Worm (Caenorhabditis elegans) whole organism, dauer: ENCODE results near the gene gst-8.
"Not testable (repeated sequence)": the region's sequence is repeated elsewhere in the genome, so short reads cannot be mapped to it uniquely, and the experiment has no call there.

Experiments
- unc-62 ChIP-seq: sonication (generic microtip); optimal IDR thresholded peaks from 2 replicates; lab custom pipeline; 2017; ENCODE audit warnings: missing biosample characterization, missing genetic modification reagents, missing genetic modification characterization

The gst-8 gene

ce11 chrII:4869793-4870343 lies 13.6 kb upstream of the gst-8 start:
- TF ChIP-seq unc-62 (GFP tag; lab: Kevin White, UChicago), result no peak

- TF ChIP-seq unc-62 (GFP tag; lab: Kevin White, UChicago), result no peak
Observed at ce11 chrII:4870691-4871090, 12.8 kb upstream of the gst-8 start, which contains the start of gene col-20. col-20 (minus strand) TSS chrII:4870791.

ce11 chrII:4871834-4872233 lies 11.7 kb upstream of the gst-8 start:
- TF ChIP-seq unc-62 (GFP tag; lab: Kevin White, UChicago), result no peak

DNA sequence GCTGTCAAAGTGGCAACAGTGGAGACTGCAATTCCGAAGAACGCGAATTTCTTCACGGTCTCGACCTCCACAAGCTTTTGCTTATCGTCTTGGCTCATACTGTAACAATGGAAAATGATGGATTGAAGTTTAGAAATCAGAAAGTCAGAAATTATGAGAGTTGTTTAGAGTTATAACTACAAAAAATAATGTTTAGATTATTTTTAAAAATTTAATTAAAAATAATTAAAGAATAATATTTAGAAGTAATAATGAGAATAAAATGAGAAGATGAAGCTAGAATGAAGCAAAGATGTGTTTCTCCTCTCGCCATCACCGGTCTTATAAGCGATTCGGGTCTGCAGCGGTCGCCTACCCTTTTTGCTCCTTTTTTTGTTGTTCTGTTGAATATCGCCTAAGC lies 10.5 kb upstream of the gst-8 start, which contains the start of gene col-73:
Gene col-73, minus strand, starts transcription at position 101 of the 400 bp plus-strand sequence.
- no peak for TF ChIP-seq unc-62 (GFP tag; lab: Kevin White, UChicago)

DNA sequence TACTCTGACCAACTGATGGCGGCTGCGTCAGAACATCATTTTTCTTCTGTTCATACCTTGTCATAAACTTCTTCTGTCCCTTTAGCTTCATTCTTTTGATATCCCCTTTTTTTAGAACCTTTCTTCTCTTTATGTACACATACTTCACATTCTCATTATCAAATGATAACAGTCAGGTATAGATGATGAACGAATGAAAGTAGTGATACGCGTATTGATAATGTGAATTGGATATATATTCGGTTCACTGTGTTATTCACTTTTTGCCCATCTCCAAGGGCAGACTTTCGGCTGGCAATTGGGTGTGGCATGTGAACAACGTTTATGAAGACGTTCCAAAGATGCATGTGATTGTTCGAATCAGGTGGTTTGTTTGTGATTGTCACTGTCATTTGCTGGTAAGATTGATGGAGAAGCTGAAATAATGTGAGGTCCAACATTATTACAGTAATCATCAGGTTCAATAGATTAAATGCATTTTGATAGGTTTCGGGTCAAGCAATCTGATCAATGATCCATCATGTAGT lies 9.1 kb upstream of the gst-8 start, which contains the start of gene F11G11.15:
Gene F11G11.15, plus strand, starts transcription at position 511 of the 527 bp plus-strand sequence.
- no peak for TF ChIP-seq unc-62 (GFP tag; lab: Kevin White, UChicago)

ce11 chrII:4876091-4876490 lies 7.4 kb upstream of the gst-8 start, which contains the start of gene F11G11.13:
F11G11.13 (minus strand) TSS chrII:4876179.
- no peak for TF ChIP-seq unc-62 (GFP tag; lab: Kevin White, UChicago)

ce11 chrII:4879629-4880028 lies 3.9 kb upstream of the gst-8 start, which contains the start of gene gst-6:
gst-6 (plus strand) TSS chrII:4879891.
- TF ChIP-seq unc-62 (GFP tag; lab: Kevin White, UChicago), result no peak

- no peak for TF ChIP-seq unc-62 (GFP tag; lab: Kevin White, UChicago)
Observed at ce11 chrII:4881727-4882126, 1.8 kb upstream of the gst-8 start, which contains the start of gene gst-7. gst-7 (plus strand) TSS chrII:4882062.

DNA sequence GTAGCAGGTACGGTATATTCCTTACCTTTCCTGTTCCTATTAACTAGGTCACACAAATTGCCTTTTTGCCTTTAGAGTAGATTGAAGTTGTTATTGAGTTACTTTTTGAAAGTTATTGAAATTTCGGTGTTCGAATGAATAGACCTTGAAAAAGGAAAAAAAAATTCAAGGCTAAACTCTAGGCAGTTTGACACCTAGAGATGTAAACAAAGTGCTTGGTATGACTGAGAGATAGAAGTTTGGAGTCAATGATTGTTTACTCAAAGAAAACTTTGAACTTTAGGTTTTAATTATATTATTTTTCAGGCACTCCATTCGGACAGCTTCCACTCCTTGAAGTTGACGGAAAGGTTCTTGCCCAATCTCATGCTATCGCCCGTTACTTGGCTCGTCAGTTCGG lies 1.0 kb upstream of the gst-8 start:
- no peak for TF ChIP-seq unc-62 (GFP tag; lab: Kevin White, UChicago)

ce11 chrII:4884403-4884802 lies 891 bp downstream of the gst-8 start:
- no peak for TF ChIP-seq unc-62 (GFP tag; lab: Kevin White, UChicago)

DNA sequence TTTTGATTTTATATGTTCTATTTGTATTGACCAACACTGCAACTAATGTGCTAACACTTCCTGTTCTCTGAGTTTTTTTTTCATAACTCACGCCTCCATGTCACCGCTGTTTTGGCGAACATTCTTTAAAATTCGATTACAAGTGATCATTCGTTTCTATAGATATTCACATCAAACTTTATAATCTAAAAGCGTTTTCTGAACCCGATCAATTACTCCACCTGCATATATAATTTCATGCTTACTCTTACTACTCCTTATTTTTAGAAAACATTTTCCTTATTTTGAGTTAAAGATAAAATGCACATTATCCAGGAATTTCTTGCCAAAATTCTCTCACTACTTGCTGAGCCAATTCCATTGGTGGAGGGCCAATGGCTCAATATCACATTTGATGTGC lies 2.5 kb downstream of the gst-8 start, which contains the start of gene R05F9.7:
Gene R05F9.7, plus strand, starts transcription at position 301 of the 400 bp plus-strand sequence.
- no peak for TF ChIP-seq unc-62 (GFP tag; lab: Kevin White, UChicago)

DNA sequence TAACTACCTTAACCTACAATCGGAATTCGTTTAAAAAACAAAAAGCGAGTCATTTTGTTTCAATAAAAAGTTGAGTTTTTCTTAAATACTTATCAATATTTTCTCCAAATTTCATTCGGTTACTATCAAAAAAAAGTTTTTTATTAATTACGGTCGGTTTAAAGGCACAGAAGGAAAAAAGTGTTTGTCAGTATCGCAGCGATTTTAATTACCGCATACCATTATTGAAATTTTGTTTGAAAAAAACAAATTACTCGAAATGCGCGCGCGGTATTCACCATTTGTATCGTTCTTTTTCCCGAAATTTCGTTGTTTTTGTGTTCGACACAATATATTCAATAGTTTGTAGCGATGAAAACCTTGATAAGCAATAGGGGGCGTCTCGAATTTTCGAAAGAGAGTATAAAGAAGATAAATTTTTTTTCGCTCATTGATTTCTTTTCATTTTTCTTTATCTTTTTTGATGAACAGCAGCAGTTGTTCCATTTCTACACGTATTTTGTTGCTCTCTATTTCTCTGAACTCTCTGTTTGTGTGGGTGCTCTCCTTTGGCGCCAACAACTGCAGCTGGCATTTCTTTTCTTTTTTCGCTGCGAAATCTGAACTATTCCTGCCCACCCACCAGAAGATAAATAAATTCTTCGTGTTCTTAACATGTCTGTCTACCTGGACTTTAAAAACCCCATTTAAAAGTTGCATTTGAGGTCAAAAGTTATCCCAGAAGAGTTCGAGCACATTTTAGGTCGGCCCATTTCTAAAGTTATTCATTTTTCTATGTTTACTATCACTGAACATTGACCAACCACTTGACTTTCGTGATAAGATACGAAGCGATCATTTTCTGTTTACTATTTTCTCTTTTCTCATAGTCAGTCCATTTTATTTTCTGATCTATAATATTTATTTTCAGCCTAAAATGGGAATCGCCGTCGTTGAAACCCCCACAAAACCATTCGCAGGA lies 5.3 kb downstream of the gst-8 start, which contains the start of gene pgm-1:
Gene pgm-1, plus strand, starts transcription at position 911 of the 961 bp plus-strand sequence.
- no peak for TF ChIP-seq unc-62 (GFP tag; lab: Kevin White, UChicago)

- no peak for TF ChIP-seq unc-62 (GFP tag; lab: Kevin White, UChicago)
Observed at ce11 chrII:4891012-4891775, 7.7 kb downstream of the gst-8 start, which contains the start of gene gst-9. gst-9 (plus strand) TSS chrII:4891585.

- TF ChIP-seq unc-62 (GFP tag; lab: Kevin White, UChicago), result no peak
Observed at ce11 chrII:4892594-4892993, 9.1 kb downstream of the gst-8 start, which contains the start of gene msp-33. msp-33 (minus strand) TSS chrII:4892694.

DNA sequence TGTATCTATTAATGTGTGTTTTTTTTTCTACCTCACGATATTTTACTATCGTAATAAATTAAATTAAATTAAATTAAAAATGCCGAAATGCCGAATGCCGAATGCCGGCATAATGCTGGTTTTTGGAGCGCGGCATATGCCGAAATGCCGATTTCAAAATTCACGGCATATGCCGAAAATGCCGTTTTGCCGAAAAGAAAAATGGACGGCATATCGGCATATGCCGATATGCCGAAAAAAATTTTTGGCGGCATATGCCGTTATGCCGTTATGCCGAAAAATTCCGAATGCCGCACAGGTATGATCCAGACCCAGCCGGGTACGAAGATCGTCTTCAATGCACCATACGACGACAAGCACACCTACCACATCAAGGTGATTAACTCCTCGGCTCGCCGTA lies 15.0 kb downstream of the gst-8 start, which contains the start of gene msp-32:
Gene msp-32, plus strand, starts transcription at position 301 of the 400 bp plus-strand sequence.
- TF ChIP-seq unc-62 (GFP tag; lab: Kevin White, UChicago), result not testable (repeated sequence)
